Worm (Caenorhabditis elegans): ENCODE measurements around the gene nrx-1.

- TF ChIP-seq unc-130 (GFP tag; optimal IDR thresholded peaks at IDR 0.05) (no peak), snpc-4 (GFP tag; optimal IDR thresholded peaks at IDR 0.05) (no peak), snpc-4 (tag; optimal IDR thresholded peaks at IDR 0.05) (no peak), Y56A3A.18 (GFP tag; IDR thresholded peaks at IDR 0.05) (no peak), nhr-179 (tag; optimal IDR thresholded peaks at IDR 0.05) (no peak), unc-62 (GFP tag; optimal IDR thresholded peaks at IDR 0.05) (no peak), lsl-1 (GFP tag; optimal IDR thresholded peaks at IDR 0.05) (no peak)
Observed at ce11 chrV:10816831-10817230, 8.0 kb upstream of the nrx-1 start.
